Fruit fly (Drosophila melanogaster): ENCODE results near the gene CG14315.

dm6 chr3R:18130720-18131119 is 27.8 kb upstream of the CG14315 start:
- TF ChIP-seq tj (GFP tag; optimal IDR thresholded peaks at IDR 0.05): no peak
- no peak for TF ChIP-seq cnc (optimal IDR thresholded peaks at IDR 0.05)
- TF ChIP-seq kay (GFP tag; ENCODE audit: borderline replicate concordance): no peak
- TF ChIP-seq CG14711 (tag; optimal IDR thresholded peaks at IDR 0.05): no peak
